Worm (Caenorhabditis elegans) whole organism, L4/young adult: ENCODE results near the gene col-80.
A peak's percentile ranks its signal among the peaks of the same experiment; 100 is the strongest.

Experiments used
- W03F9.2 ChIP-seq: fragments of 150-350 bp; optimal IDR thresholded peaks from 2 replicates; lab custom pipeline; 2014; ENCODE audit warnings: missing biosample characterization, missing genetic modification characterization
- dao-5 ChIP-seq: sonication (generic microtip); optimal IDR thresholded peaks from 2 replicates; lab custom pipeline; 2016; ENCODE audit warnings: missing genotype, missing genetic modification characterization, moderate library complexity, missing compliant biosample characterization
- him-1 ChIP-seq: sonication (generic microtip); optimal IDR thresholded peaks from 2 replicates; lab custom pipeline; 2016; ENCODE audit warnings: missing genotype, missing genetic modification reagents, missing genetic modification characterization, missing compliant biosample characterization

col-80 gene

ce11 chrII:10706901-10707300, at the start of gene col-80:
Gene col-80, plus strand, starts transcription at chrII:10707201.
- no peak for TF ChIP-seq W03F9.2 (tag; lab: Kevin White, UChicago)
- TF ChIP-seq him-1 (tag; lab: Kevin White, UChicago) = no peak
- no peak for TF ChIP-seq dao-5

- no peak for TF ChIP-seq him-1 (tag; lab: Kevin White, UChicago)
- TF ChIP-seq W03F9.2 (tag; lab: Kevin White, UChicago) = no peak
- no peak for TF ChIP-seq dao-5
Observed at ce11 chrII:10657632-10658108, 49.3 kb upstream of the col-80 start, which contains the start of gene lact-3. Gene lact-3, minus strand, starts transcription at chrII:10657682.

DNA sequence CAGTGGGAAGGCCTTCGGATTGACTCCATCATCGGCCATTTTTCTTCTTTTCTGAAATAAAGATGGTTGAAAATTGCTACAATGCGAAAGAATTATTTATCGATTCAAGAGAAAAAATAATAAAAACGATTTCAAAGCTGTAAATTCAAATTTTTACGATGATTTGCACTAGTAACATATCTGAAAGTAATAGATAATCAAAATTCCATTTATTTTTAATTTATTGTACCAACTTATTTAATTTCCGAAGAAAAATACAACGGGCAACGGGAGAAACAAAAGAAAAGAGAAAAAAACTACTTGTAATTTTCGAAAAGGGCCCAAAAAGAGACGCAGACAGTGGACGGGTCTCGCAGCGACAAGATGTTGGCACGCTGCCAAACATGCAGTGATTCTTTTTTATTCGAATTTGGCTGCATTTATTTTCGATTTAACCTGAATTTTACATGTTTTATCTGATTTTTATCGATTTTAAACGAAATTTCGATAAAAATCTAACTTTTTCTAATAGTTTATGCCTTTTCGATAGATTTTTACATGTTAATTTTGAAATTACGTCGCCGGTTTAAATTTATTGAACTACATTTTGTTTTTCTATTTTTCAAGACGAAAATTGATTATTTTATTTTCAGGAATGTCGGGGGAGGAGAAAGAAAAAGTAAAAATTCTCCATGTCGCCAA, 48.3 kb upstream of the col-80 start, which contains the start of the genes snu-13 and rsp-7:
Gene snu-13, minus strand, starts transcription at position 51 of the 681 bp plus-strand sequence.
Gene rsp-7, plus strand, starts transcription at position 631 of the 681 bp plus-strand sequence.
- no peak for TF ChIP-seq him-1 (tag; lab: Kevin White, UChicago)
- peak; percentile 90 for TF ChIP-seq W03F9.2 (tag; lab: Kevin White, UChicago)

- TF ChIP-seq dao-5 = no peak
- no peak for TF ChIP-seq W03F9.2 (tag; lab: Kevin White, UChicago)
- TF ChIP-seq him-1 (tag; lab: Kevin White, UChicago) = no peak
Observed at ce11 chrII:10659585-10659984, 47.4 kb upstream of the col-80 start.

DNA sequence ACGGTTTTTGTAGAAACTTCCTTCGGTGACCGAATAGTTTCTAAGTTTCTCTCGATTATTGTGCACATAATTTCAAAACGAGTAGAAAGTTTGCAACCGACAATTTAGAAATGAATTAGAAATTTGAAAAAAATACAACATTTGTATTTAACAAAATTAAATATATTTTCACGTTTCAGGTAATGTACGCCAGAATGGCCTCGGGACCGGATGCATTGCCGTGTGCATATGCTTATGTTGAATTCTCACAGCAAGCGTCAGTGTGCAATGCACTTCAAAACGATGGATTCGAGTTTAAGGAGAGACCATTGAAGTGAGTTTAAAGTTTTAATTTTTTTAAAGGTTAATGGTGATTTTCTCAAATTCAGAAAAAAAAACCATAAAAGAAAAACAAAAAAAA, 46.1 kb upstream of the col-80 start, which contains the start of gene marc-2:
Gene marc-2, minus strand, starts transcription at position 101 of the 400 bp plus-strand sequence.
- TF ChIP-seq W03F9.2 (tag; lab: Kevin White, UChicago) = no peak
- TF ChIP-seq dao-5 = no peak
- no peak for TF ChIP-seq him-1 (tag; lab: Kevin White, UChicago)

DNA sequence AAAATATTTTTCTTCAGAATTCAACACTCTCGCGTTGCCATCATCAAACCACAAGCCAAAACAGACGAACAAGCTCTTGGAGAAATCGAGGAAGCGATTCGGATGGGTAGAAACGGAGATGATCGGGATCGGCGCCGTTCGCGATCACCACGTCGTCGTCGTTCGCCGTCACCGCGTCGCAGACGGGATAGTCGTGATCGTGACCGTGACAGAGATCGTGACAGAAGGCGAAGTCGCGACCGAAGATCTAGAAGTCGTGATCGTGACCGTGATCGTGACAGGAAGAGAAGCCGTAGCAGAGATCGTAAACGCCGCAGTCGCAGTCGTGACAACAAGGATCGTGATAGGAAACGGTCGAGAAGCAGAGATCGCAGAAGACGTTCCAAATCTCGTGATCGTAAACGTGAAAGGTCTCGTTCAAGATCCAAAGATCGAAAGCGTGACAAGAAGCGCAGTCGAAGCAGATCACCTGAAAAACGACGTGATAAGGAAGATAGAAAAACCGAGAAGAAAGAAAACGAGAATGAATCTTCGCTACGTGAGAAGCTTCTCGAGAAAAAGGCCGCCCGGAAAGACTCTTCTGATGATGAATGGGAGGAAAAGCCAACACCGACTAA, 45.4 kb upstream of the col-80 start:
- TF ChIP-seq dao-5 = no peak
- TF ChIP-seq W03F9.2 (tag; lab: Kevin White, UChicago) = no peak
- no peak for TF ChIP-seq him-1 (tag; lab: Kevin White, UChicago)

DNA sequence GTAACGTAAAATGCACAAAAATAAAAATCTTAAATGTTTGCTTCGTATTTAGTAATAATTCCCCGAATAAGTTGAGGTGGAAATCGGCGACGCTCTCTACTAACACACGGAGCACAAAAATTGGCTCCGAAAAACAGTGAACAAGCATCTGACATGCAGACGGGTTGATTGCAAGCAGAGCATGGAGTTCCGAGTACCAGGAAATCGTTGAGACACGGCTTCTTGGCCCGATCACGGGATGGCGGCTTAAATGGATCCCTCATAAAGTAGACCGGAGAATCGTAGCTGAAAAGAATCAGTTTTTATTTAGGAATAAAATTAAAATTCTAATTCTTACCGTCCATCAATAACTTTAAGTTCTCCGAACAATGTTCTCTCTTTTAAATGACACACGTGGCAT, 44.7 kb upstream of the col-80 start:
- TF ChIP-seq W03F9.2 (tag; lab: Kevin White, UChicago) (no peak), him-1 (tag; lab: Kevin White, UChicago) (no peak), dao-5 (no peak)

- TF ChIP-seq W03F9.2 (tag; lab: Kevin White, UChicago) (peak; percentile 24), him-1 (tag; lab: Kevin White, UChicago) (no peak), dao-5 (no peak)
Observed at ce11 chrII:10662698-10663097, 44.3 kb upstream of the col-80 start, which contains the start of gene D2089.8. Gene D2089.8, minus strand, starts transcription at chrII:10662781.

- TF ChIP-seq him-1 (tag; lab: Kevin White, UChicago) (no peak), W03F9.2 (tag; lab: Kevin White, UChicago) (no peak), dao-5 (no peak)
Observed at ce11 chrII:10665031-10665430, 42.0 kb upstream of the col-80 start, which contains the start of gene D2089.3. Gene D2089.3, minus strand, starts transcription at chrII:10665131.

- no peak for TF ChIP-seq dao-5
- no peak for TF ChIP-seq W03F9.2 (tag; lab: Kevin White, UChicago)
- TF ChIP-seq him-1 (tag; lab: Kevin White, UChicago) = no peak
Observed at ce11 chrII:10675302-10675701, 31.7 kb upstream of the col-80 start, which contains the start of gene ptb-1. Gene ptb-1, plus strand, starts transcription at chrII:10675602.

DNA sequence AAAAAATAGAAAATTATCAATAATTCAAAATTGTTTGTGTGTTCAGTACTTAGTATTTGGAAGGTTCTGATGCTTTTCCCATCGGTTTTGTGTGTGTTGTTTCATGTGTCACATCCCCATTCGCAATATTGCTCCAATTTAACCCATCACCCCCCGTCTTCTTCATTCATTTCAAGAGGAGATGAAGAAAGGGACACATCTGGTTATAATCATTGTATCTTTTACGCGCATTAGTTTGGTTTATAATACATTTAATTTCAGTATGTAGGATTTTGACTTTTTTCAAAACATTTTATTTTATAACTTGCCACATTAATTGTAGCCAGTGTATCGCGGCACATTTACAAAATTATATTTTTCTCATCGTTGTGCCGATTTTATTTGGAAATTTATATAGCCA, 26.9 kb upstream of the col-80 start:
- TF ChIP-seq dao-5 (no peak), W03F9.2 (tag; lab: Kevin White, UChicago) (no peak), him-1 (tag; lab: Kevin White, UChicago) (no peak)

DNA sequence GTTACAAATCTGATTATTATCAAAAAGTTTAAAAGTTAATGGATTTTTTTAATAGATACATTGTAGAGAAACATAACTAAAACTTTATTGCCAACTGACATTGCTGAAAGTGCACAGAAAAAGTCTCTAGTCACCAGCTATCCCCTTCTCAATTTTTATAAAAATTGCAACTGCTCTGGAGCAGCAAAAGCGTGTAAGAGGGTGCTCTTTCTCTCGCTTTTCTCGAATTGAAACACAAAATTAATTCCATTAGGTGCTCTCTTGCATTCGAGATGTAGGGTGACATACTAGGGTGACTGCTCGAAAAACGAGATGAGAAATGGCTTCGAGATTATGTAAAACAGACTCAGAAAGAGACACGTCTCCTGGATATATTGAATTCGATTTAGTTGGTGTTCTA, 26.4 kb upstream of the col-80 start:
- no peak for TF ChIP-seq W03F9.2 (tag; lab: Kevin White, UChicago)
- TF ChIP-seq him-1 (tag; lab: Kevin White, UChicago) = no peak
- TF ChIP-seq dao-5 = no peak

DNA sequence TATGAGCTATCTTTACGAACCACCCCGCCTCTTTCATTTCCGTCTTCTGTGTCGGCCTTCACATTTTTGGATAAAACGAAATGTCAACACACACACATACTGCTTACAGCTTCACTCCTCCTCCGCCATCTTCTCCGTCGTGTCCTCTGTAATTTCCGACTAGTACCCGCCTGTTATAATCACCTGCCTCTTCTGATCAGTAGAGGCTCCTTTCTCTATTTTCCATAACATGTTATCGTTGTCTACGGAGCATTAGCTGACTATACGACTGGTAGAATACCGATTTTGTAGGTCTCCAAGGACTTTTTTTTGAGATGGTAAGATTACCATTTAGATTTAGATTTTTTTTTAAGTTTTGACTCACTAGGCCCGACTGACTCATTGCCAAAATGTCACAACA, 22.0 kb upstream of the col-80 start:
- TF ChIP-seq W03F9.2 (tag; lab: Kevin White, UChicago) = no peak
- no peak for TF ChIP-seq dao-5
- no peak for TF ChIP-seq him-1 (tag; lab: Kevin White, UChicago)

ce11 chrII:10693655-10694054, 13.3 kb upstream of the col-80 start, which contains the start of gene gbh-1:
Gene gbh-1, minus strand, starts transcription at chrII:10693803.
- TF ChIP-seq W03F9.2 (tag; lab: Kevin White, UChicago) (no peak), dao-5 (no peak), him-1 (tag; lab: Kevin White, UChicago) (no peak)
